Worm (Caenorhabditis elegans) whole organism, midembryonic: ENCODE measurements around the gene irld-34.

Source experiments
- cog-1 ChIP-seq: sonication (generic microtip); optimal IDR thresholded peaks from 2 replicates; lab custom pipeline; 2016; ENCODE audit warnings: missing genetic modification characterization, missing compliant biosample characterization
- flt-1 ChIP-seq: fragments of 200-800 bp; sonication (Bioruptor generic); IDR thresholded peaks from 2 replicates; pipeline ENCODE4 v1.3.6; 2022; ENCODE audit warnings: missing genetic modification characterization, missing compliant biosample characterization
- klf-2 ChIP-seq: fragments of 200-800 bp; sonication (Bioruptor generic); conservative IDR thresholded peaks from 2 replicates; pipeline ENCODE4 v1.3.6; 2022; ENCODE audit warnings: missing genetic modification reagents, missing genetic modification characterization, missing compliant biosample characterization
- med-1 ChIP-seq: sonication (generic microtip); optimal IDR thresholded peaks from 2 replicates; lab custom pipeline; 2017; ENCODE audit warnings: missing genetic modification characterization, mild to moderate bottlenecking, missing compliant biosample characterization, antibody characterized with exemption, missing genetic modification reagents; ENCODE audit not compliant: insufficient read depth
- ref-1 ChIP-seq: fragments of 200-800 bp; sonication (Bioruptor generic); conservative IDR thresholded peaks from 2 replicates; pipeline ENCODE4 v1.3.6; 2022; ENCODE audit warnings: missing genetic modification reagents, missing genetic modification characterization, missing compliant biosample characterization
- tab-1 ChIP-seq: fragments of 200-800 bp; sonication (Bioruptor generic); IDR thresholded peaks from 2 replicates; pipeline ENCODE4 v1.3.6; 2022; ENCODE audit warnings: missing genetic modification characterization, missing compliant biosample characterization
- ztf-23 ChIP-seq: fragments of 200-800 bp; sonication (Bioruptor generic); IDR thresholded peaks from 2 replicates; pipeline ENCODE4 v1.3.6; 2022; ENCODE audit warnings: missing genetic modification reagents, missing genetic modification characterization, missing compliant biosample characterization
- ztf-29 ChIP-seq: fragments of 200-800 bp; sonication (Bioruptor generic); IDR thresholded peaks from 2 replicates; pipeline ENCODE4 v1.3.6; 2022; ENCODE audit warnings: missing genetic modification reagents, missing genetic modification characterization, missing compliant biosample characterization

DNA sequence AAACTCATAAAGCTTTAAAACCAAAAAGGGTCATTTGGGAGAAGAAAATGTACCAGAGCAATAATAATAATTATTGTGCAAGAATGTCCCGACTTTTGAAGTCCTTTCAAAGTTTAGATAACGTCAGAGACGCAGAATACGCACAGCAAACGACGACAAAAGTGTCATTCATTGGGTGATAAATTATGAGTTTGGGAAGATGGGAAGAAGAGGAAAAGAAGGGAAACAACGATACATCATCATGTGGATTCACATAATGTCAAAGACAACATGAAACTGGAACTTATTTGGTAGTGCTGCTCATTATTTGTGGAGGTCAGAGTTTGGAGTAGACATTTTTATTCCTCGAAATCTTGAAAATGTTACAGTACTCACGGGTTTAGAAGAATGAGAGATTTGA is 23.0 kb downstream of the irld-34 start:
- TF ChIP-seq ztf-23 (GFP tag; lab: Robert Waterston, UW) = no peak
- TF ChIP-seq flt-1 (GFP tag; lab: Robert Waterston, UW) = no peak
- no peak for TF ChIP-seq klf-2 (GFP tag; lab: Robert Waterston, UW)
- no peak for TF ChIP-seq cog-1 (tag; lab: Kevin White, UChicago)
- TF ChIP-seq ref-1 (GFP tag; lab: Robert Waterston, UW) = no peak
- no peak for TF ChIP-seq med-1 (GFP tag; lab: Kevin White, UChicago)
- no peak for TF ChIP-seq ztf-29 (GFP tag; lab: Robert Waterston, UW)
- TF ChIP-seq tab-1 = no peak
